Fruit fly (Drosophila melanogaster) whole organism, embryonic: ENCODE results near the gene Cad99C.

ENCODE experiments used
- Asciz ChIP-seq: fragments of 200-800 bp; sonication (Bioruptor generic); optimal IDR thresholded peaks from 2 replicates; lab custom pipeline; 2017; ENCODE audit warnings: missing biosample characterization, mild to moderate bottlenecking, missing genetic modification characterization, missing genetic modification reagents
- CG1024 ChIP-seq: fragments of 200-800 bp; sonication (Bioruptor generic); IDR thresholded peaks from 2 replicates; pipeline ENCODE4 v1.3.6; 2022; ENCODE audit warnings: missing biosample characterization, missing genetic modification characterization
- CG10543 ChIP-seq: fragments of 200-800 bp; sonication (Bioruptor generic); optimal IDR thresholded peaks from 3 replicates; lab custom pipeline; 2017; ENCODE audit warnings: missing biosample characterization, mild to moderate bottlenecking, missing genetic modification characterization, moderate library complexity
- CG11398 ChIP-seq: fragments of 200-800 bp; sonication (Bioruptor generic); optimal IDR thresholded peaks from 2 replicates; lab custom pipeline; 2016; ENCODE audit warnings: missing biosample characterization, missing genetic modification characterization
- CG12299 ChIP-seq: fragments of 200-800 bp; sonication (Bioruptor generic); optimal IDR thresholded peaks from 2 replicates; lab custom pipeline; 2018; ENCODE audit warnings: missing biosample characterization, mild to moderate bottlenecking, missing genetic modification characterization
- CG12942 ChIP-seq: fragments of 200-800 bp; sonication (Bioruptor generic); optimal IDR thresholded peaks from 3 replicates; lab custom pipeline; 2016; ENCODE audit warnings: missing biosample characterization, missing genetic modification characterization
- CG15073 ChIP-seq: fragments of 200-800 bp; sonication (Bioruptor generic); optimal IDR thresholded peaks from 2 replicates; lab custom pipeline; 2016; ENCODE audit warnings: missing biosample characterization, missing genetic modification characterization
- CG15479 ChIP-seq: fragments of 200-800 bp; sonication (Bioruptor generic); optimal IDR thresholded peaks from 3 replicates; lab custom pipeline; 2019; ENCODE audit warnings: missing biosample characterization, mild to moderate bottlenecking, missing genetic modification characterization, moderate library complexity
- CG17186 ChIP-seq: fragments of 200-800 bp; sonication (Bioruptor generic); optimal IDR thresholded peaks from 3 replicates; lab custom pipeline; 2017; ENCODE audit warnings: missing biosample characterization, missing genetic modification reagents, missing genetic modification characterization
- CG17612 ChIP-seq: fragments of 200-800 bp; sonication (Bioruptor generic); IDR thresholded peaks from 2 replicates; pipeline ENCODE4 v1.3.6; 2022; ENCODE audit warnings: missing biosample characterization, missing genetic modification characterization
- CG17912 ChIP-seq: fragments of 200-800 bp; sonication (Bioruptor generic); optimal IDR thresholded peaks from 2 replicates; lab custom pipeline; 2018; ENCODE audit warnings: missing biosample characterization, mild to moderate bottlenecking, missing genetic modification characterization
- CG1832 ChIP-seq: fragments of 200-800 bp; sonication (Bioruptor generic); optimal IDR thresholded peaks from 2 replicates; lab custom pipeline; 2017; ENCODE audit warnings: missing biosample characterization, mild to moderate bottlenecking, missing genetic modification characterization, inconsistent platforms
- CG18619 ChIP-seq: fragments of 200-800 bp; sonication (Bioruptor generic); optimal IDR thresholded peaks from 3 replicates; lab custom pipeline; 2017; ENCODE audit warnings: missing biosample characterization, mild to moderate bottlenecking, missing genetic modification characterization
- CG30403 ChIP-seq: fragments of 200-800 bp; sonication (Bioruptor generic); optimal IDR thresholded peaks from 3 replicates; lab custom pipeline; 2016; ENCODE audit warnings: missing biosample characterization, missing genetic modification characterization
- CG31224 ChIP-seq: fragments of 200-800 bp; sonication (Bioruptor generic); IDR thresholded peaks from 2 replicates; pipeline ENCODE4 v1.3.6; 2022; ENCODE audit warnings: missing biosample characterization, missing genetic modification characterization
- CG34224 ChIP-seq: fragments of 200-800 bp; sonication (Bioruptor generic); IDR thresholded peaks from 3 replicates; pipeline ENCODE4 v1.3.6; 2022; ENCODE audit warnings: missing biosample characterization, missing genetic modification characterization; ENCODE audit not compliant: partially characterized antibody
- CG4730 ChIP-seq: fragments of 200-800 bp; sonication (Bioruptor generic); IDR thresholded peaks from 2 replicates; pipeline ENCODE4 v1.3.6; 2022; ENCODE audit warnings: missing biosample characterization, missing genetic modification characterization
- CG5180 ChIP-seq: fragments of 200-800 bp; sonication (Bioruptor generic); optimal IDR thresholded peaks from 3 replicates; lab custom pipeline; 2017; ENCODE audit warnings: missing biosample characterization, missing genetic modification characterization, mild to moderate bottlenecking, moderate library complexity, missing genetic modification reagents
- CG6272 ChIP-seq: fragments of 200-800 bp; sonication (Bioruptor generic); IDR thresholded peaks from 2 replicates; pipeline ENCODE4 v1.3.6; 2022; ENCODE audit warnings: missing biosample characterization, missing genetic modification characterization
- CG6813 ChIP-seq: fragments of 200-800 bp; sonication (Bioruptor generic); optimal IDR thresholded peaks from 2 replicates; lab custom pipeline; 2017; ENCODE audit warnings: missing biosample characterization, missing genetic modification characterization, mild to moderate bottlenecking, moderate library complexity, missing genetic modification reagents
- CG7357 ChIP-seq: fragments of 200-800 bp; sonication (Bioruptor generic); IDR thresholded peaks from 3 replicates; pipeline ENCODE4 v1.3.6; 2022; ENCODE audit warnings: missing biosample characterization, missing genetic modification characterization
- CG7928 ChIP-seq: fragments of 200-800 bp; sonication (Bioruptor generic); optimal IDR thresholded peaks from 2 replicates; lab custom pipeline; 2017; ENCODE audit warnings: missing biosample characterization, mild to moderate bottlenecking, missing genetic modification characterization
- CG8089 ChIP-seq: fragments of 200-800 bp; sonication (Bioruptor generic); optimal IDR thresholded peaks from 3 replicates; lab custom pipeline; 2016; ENCODE audit warnings: missing biosample characterization, missing genetic modification characterization
- CG8388 ChIP-seq: fragments of 200-800 bp; sonication (Bioruptor generic); optimal IDR thresholded peaks from 2 replicates; lab custom pipeline; 2019; ENCODE audit warnings: missing biosample characterization, mild to moderate bottlenecking, missing genetic modification characterization, moderate library complexity
- Dip3 ChIP-seq: fragments of 200-800 bp; sonication (Bioruptor generic); optimal IDR thresholded peaks from 3 replicates; lab custom pipeline; 2016; ENCODE audit warnings: missing biosample characterization, missing genetic modification characterization
- Dref ChIP-seq: fragments of 200-800 bp; sonication (Bioruptor generic); IDR thresholded peaks from 2 replicates; pipeline ENCODE4 v1.3.6; 2022; ENCODE audit warnings: missing biosample characterization, missing genetic modification characterization
- Drgx ChIP-seq: fragments of 200-800 bp; sonication (Bioruptor generic); IDR thresholded peaks from 2 replicates; pipeline ENCODE4 v1.3.6; 2022; ENCODE audit warnings: missing biosample characterization, missing genetic modification characterization
- Ets65A ChIP-seq: fragments of 200-800 bp; sonication (Bioruptor generic); peaks from one replicate; lab custom pipeline; 2016; ENCODE audit warnings: missing biosample characterization, missing genetic modification characterization
- Ets97D ChIP-seq: fragments of 200-800 bp; sonication (Bioruptor generic); optimal IDR thresholded peaks from 3 replicates; lab custom pipeline; 2016; ENCODE audit warnings: missing biosample characterization, missing genetic modification characterization
- H2.0 ChIP-seq: fragments of 200-800 bp; sonication (Bioruptor generic); IDR thresholded peaks from 2 replicates; pipeline ENCODE4 v1.3.6; 2022; ENCODE audit warnings: missing biosample characterization, missing genetic modification characterization
- Hsf ChIP-seq: fragments of 200-800 bp; sonication (Bioruptor generic); optimal IDR thresholded peaks from 3 replicates; lab custom pipeline; 2016; ENCODE audit warnings: missing biosample characterization, missing genetic modification characterization
- Lim3 ChIP-seq: fragments of 200-800 bp; sonication (Bioruptor generic); IDR thresholded peaks from 2 replicates; pipeline ENCODE4 v1.3.6; 2022; ENCODE audit warnings: missing biosample characterization, missing genetic modification characterization
- MESR4 ChIP-seq: fragments of 200-800 bp; sonication (Bioruptor generic); optimal IDR thresholded peaks from 2 replicates; lab custom pipeline; 2018; ENCODE audit warnings: missing biosample characterization, mild to moderate bottlenecking, missing genetic modification characterization, moderate library complexity
- NC2β ChIP-seq: fragments of 200-800 bp; sonication (Bioruptor generic); optimal IDR thresholded peaks from 2 replicates; lab custom pipeline; 2016; ENCODE audit warnings: missing biosample characterization, missing genetic modification characterization
- NK7.1 ChIP-seq: fragments of 200-800 bp; sonication (Bioruptor generic); optimal IDR thresholded peaks from 3 replicates; lab custom pipeline; 2016; ENCODE audit warnings: missing biosample characterization, missing genetic modification characterization
- Nf-YC ChIP-seq: fragments of 200-800 bp; optimal IDR thresholded peaks from 3 replicates; lab custom pipeline; 2019; ENCODE audit warnings: missing biosample characterization, mild to moderate bottlenecking, missing genetic modification characterization, moderate library complexity
- Oaz ChIP-seq: fragments of 200-800 bp; sonication (Bioruptor generic); IDR thresholded peaks from 2 replicates; pipeline ENCODE4 v1.3.6; 2022; ENCODE audit warnings: missing biosample characterization, missing genetic modification characterization
- Poxn ChIP-seq: fragments of 200-800 bp; sonication (Bioruptor generic); IDR thresholded peaks from 2 replicates; pipeline ENCODE4 v1.3.6; 2022; ENCODE audit warnings: missing biosample characterization, missing genetic modification characterization
- Side ChIP-seq: fragments of 200-800 bp; sonication (Bioruptor generic); optimal IDR thresholded peaks from 2 replicates; lab custom pipeline; 2016; ENCODE audit warnings: missing biosample characterization, missing genetic modification characterization
- Ssrp ChIP-seq: fragments of 200-800 bp; sonication (Bioruptor generic); optimal IDR thresholded peaks from 2 replicates; lab custom pipeline; 2018; ENCODE audit warnings: missing biosample characterization, mild to moderate bottlenecking, missing genetic modification characterization, moderate library complexity
- Tbp ChIP-seq: fragments of >200 bp; optimal IDR thresholded peaks from 2 replicates; lab custom pipeline; 2018; ENCODE audit warnings: missing biosample characterization, missing genetic modification characterization
- YL-1 ChIP-seq: fragments of 200-800 bp; sonication (Bioruptor generic); optimal IDR thresholded peaks from 3 replicates; lab custom pipeline; 2017; ENCODE audit warnings: missing biosample characterization, mild to moderate bottlenecking, missing genetic modification characterization
- ab ChIP-seq: fragments of 200-800 bp; sonication (Bioruptor generic); optimal IDR thresholded peaks from 2 replicates; lab custom pipeline; 2016; ENCODE audit warnings: missing biosample characterization, missing genetic modification characterization
- ac ChIP-seq: fragments of 200-800 bp; sonication (Bioruptor generic); optimal IDR thresholded peaks from 3 replicates; lab custom pipeline; 2017; ENCODE audit warnings: missing biosample characterization, mild to moderate bottlenecking, missing genetic modification characterization
- bcd ChIP-seq: fragments of 200-800 bp; sonication (Bioruptor generic); optimal IDR thresholded peaks from 2 replicates; lab custom pipeline; 2017; ENCODE audit warnings: missing biosample characterization, mild to moderate bottlenecking, missing genetic modification characterization
- gfzf ChIP-seq: fragments of 200-800 bp; sonication (Bioruptor generic); optimal IDR thresholded peaks from 2 replicates; lab custom pipeline; 2016; ENCODE audit warnings: missing biosample characterization, mild to moderate bottlenecking, missing genetic modification characterization, moderate library complexity
- h ChIP-seq: fragments of >200 bp; optimal IDR thresholded peaks from 2 replicates; lab custom pipeline; 2017
- hb ChIP-seq: fragments of 200-800 bp; sonication (Bioruptor generic); IDR thresholded peaks from 3 replicates; pipeline ENCODE4 v1.3.6; 2022; ENCODE audit warnings: missing biosample characterization, missing genetic modification characterization; ENCODE audit not compliant: partially characterized antibody
- inv ChIP-seq: fragments of 200-800 bp; sonication (Bioruptor generic); IDR thresholded peaks from 2 replicates; pipeline ENCODE4 v1.3.6; 2022; ENCODE audit warnings: missing biosample characterization, missing genetic modification characterization; ENCODE audit not compliant: partially characterized antibody
- klu ChIP-seq: fragments of 200-800 bp; sonication (Bioruptor generic); IDR thresholded peaks from 2 replicates; pipeline ENCODE4 v1.3.6; 2022; ENCODE audit warnings: missing biosample characterization, missing genetic modification characterization
- p53 ChIP-seq: fragments of 200-800 bp; sonication (Bioruptor generic); optimal IDR thresholded peaks from 2 replicates; lab custom pipeline; 2016; ENCODE audit warnings: missing biosample characterization, missing genetic modification characterization
- tna ChIP-seq: fragments of 200-800 bp; sonication (Bioruptor generic); IDR thresholded peaks from 2 replicates; pipeline ENCODE4 v1.3.6; 2022; ENCODE audit warnings: missing biosample characterization, missing genetic modification characterization; ENCODE audit not compliant: partially characterized antibody
- tx ChIP-seq: fragments of 200-800 bp; sonication (Bioruptor generic); optimal IDR thresholded peaks from 2 replicates; lab custom pipeline; 2016; ENCODE audit warnings: missing biosample characterization, missing genetic modification characterization

Gene Cad99C

dm6 chr3R:29857228-29857627 is 15.8 kb downstream of the Cad99C start, which contains the start of gene dgt1 (continued):
- no peak for TF ChIP-seq klu
- TF ChIP-seq CG7928 (GFP tag; lab: Kevin White, UChicago) = no peak
- peak; percentile 80 for TF ChIP-seq YL-1 (GFP tag; lab: Kevin White, UChicago)
- no peak for TF ChIP-seq CG6272 (GFP tag; lab: Robert Waterston, UW)
- no peak for TF ChIP-seq NC2β (GFP tag; lab: Kevin White, UChicago)
- no peak for TF ChIP-seq Side (GFP tag; lab: Kevin White, UChicago)
- TF ChIP-seq CG12299 (tag; lab: Kevin White, UChicago) = no peak
- no peak for TF ChIP-seq CG8388 (GFP tag; lab: Kevin White, UChicago)
- no peak for TF ChIP-seq p53 (GFP tag; lab: Kevin White, UChicago)
- no peak for TF ChIP-seq Nf-YC (tag; lab: Kevin White, UChicago)
- no peak for TF ChIP-seq CG4730 (GFP tag; lab: Robert Waterston, UW)
- TF ChIP-seq gfzf (GFP tag; lab: Kevin White, UChicago) = peak; percentile 93
- TF ChIP-seq CG17612 (GFP tag; lab: Robert Waterston, UW) = no peak
- TF ChIP-seq CG15479 = no peak
- no peak for TF ChIP-seq CG17186 (GFP tag; lab: Kevin White, UChicago)
- no peak for TF ChIP-seq Ets65A (GFP tag; lab: Kevin White, UChicago)
- TF ChIP-seq Lim3 (GFP tag; lab: Robert Waterston, UW) = no peak
- no peak for TF ChIP-seq h
- TF ChIP-seq Poxn (GFP tag; lab: Robert Waterston, UW) = no peak
- no peak for TF ChIP-seq CG17912
- TF ChIP-seq CG30403 = no peak
- no peak for TF ChIP-seq H2.0 (GFP tag; lab: Robert Waterston, UW)
- TF ChIP-seq MESR4 = peak; percentile 95
- no peak for TF ChIP-seq CG15073 (GFP tag; lab: Kevin White, UChicago)
- TF ChIP-seq CG5180 (GFP tag; lab: Kevin White, UChicago) = no peak
- no peak for TF ChIP-seq Hsf (GFP tag; lab: Kevin White, UChicago)
- no peak for TF ChIP-seq Asciz (GFP tag; lab: Kevin White, UChicago)
- no peak for TF ChIP-seq bcd (GFP tag; lab: Kevin White, UChicago)
- TF ChIP-seq Dip3 (GFP tag; lab: Kevin White, UChicago) = no peak
- TF ChIP-seq CG1832 (GFP tag; lab: Kevin White, UChicago) = no peak
- peak; percentile 7; the same call in 1 of the 2 replicates for TF ChIP-seq tna (GFP tag; lab: Robert Waterston, UW)
- TF ChIP-seq CG11398 (GFP tag; lab: Kevin White, UChicago) = no peak
- no peak for TF ChIP-seq CG7357 (GFP tag; lab: Robert Waterston, UW)
- TF ChIP-seq CG18619 = no peak
- no peak for TF ChIP-seq ac (GFP tag; lab: Kevin White, UChicago)
- no peak for TF ChIP-seq Drgx (GFP tag; lab: Robert Waterston, UW)
- no peak for TF ChIP-seq CG12942 (GFP tag; lab: Kevin White, UChicago)
- TF ChIP-seq ab = no peak
- no peak for TF ChIP-seq Ssrp (tag; lab: Kevin White, UChicago)
- TF ChIP-seq hb (GFP tag; lab: Robert Waterston, UW) = no peak
- no peak for TF ChIP-seq CG6813
- TF ChIP-seq tx (GFP tag; lab: Kevin White, UChicago) = no peak
- TF ChIP-seq Dref = peak; percentile 29; the same call in 1 of the 2 replicates
- TF ChIP-seq Ets97D (GFP tag; lab: Kevin White, UChicago) = peak; percentile 43
- no peak for TF ChIP-seq CG10543 (GFP tag; lab: Kevin White, UChicago)
- no peak for TF ChIP-seq CG34224 (GFP tag; lab: Robert Waterston, UW)
- no peak for TF ChIP-seq Tbp
- no peak for TF ChIP-seq CG8089
- no peak for TF ChIP-seq Oaz (GFP tag; lab: Robert Waterston, UW)
- no peak for TF ChIP-seq NK7.1
- TF ChIP-seq inv (GFP tag; lab: Robert Waterston, UW) = no peak
- no peak for TF ChIP-seq CG31224
- TF ChIP-seq CG1024 (GFP tag; lab: Robert Waterston, UW) = no peak
